Worm (Caenorhabditis elegans) whole organism, L2 larva: ENCODE data around the gene T06E4.7.

ENCODE experiments used
- ceh-82 ChIP-seq: fragments of 150-350 bp; optimal IDR thresholded peaks from 2 replicates; lab custom pipeline; 2014; ENCODE audit warnings: missing biosample characterization, missing genetic modification characterization
- fos-1 ChIP-seq: fragments of 150-350 bp; optimal IDR thresholded peaks from 2 replicates; lab custom pipeline; 2014; ENCODE audit warnings: missing biosample characterization, missing genetic modification characterization
- nhr-11 ChIP-seq: fragments of 150-350 bp; optimal IDR thresholded peaks from 2 replicates; lab custom pipeline; 2014; ENCODE audit warnings: missing biosample characterization, missing genetic modification characterization
- snpc-4 ChIP-seq: fragments of 150-350 bp; optimal IDR thresholded peaks from 2 replicates; lab custom pipeline; 2014; ENCODE audit warnings: missing biosample characterization, missing genetic modification characterization
- unc-62 ChIP-seq: fragments of 150-350 bp; optimal IDR thresholded peaks from 2 replicates; lab custom pipeline; 2014; ENCODE audit warnings: missing biosample characterization, missing genetic modification reagents, missing genetic modification characterization
- ztf-11 ChIP-seq: sonication (generic microtip); optimal IDR thresholded peaks from 2 replicates; lab custom pipeline; 2017; ENCODE audit warnings: missing biosample characterization, missing genetic modification characterization

DNA sequence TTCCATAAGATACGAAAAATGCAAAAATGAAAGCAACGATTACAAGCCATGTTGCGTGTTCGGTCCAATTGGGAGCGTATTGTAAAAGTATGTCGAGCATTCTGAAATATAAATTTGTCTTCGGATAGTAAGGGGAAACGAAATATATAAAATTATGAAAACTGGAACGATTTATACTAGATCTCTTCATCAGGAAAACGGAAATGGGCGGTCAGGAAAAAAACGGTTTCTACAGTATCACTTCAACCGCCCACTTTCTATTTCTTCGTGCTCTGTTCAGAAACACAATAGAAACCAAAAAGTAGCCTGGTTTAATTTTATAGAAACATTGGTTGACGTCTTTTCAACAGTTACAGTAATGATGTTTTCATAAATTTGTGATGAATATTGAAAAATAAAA lies 35.3 kb downstream of the T06E4.7 start, which contains the start of gene pitr-4:
- TF ChIP-seq ztf-11 = no peak
- no peak for TF ChIP-seq snpc-4
- TF ChIP-seq ceh-82 = no peak
- TF ChIP-seq fos-1 (tag; lab: Kevin White, UChicago) = no peak
- no peak for TF ChIP-seq nhr-11 (tag; lab: Kevin White, UChicago)
- TF ChIP-seq unc-62 (GFP tag; lab: Kevin White, UChicago) = no peak
